Fruit fly (Drosophila melanogaster): ENCODE data around the gene ND-ACP.

The ND-ACP gene

DNA sequence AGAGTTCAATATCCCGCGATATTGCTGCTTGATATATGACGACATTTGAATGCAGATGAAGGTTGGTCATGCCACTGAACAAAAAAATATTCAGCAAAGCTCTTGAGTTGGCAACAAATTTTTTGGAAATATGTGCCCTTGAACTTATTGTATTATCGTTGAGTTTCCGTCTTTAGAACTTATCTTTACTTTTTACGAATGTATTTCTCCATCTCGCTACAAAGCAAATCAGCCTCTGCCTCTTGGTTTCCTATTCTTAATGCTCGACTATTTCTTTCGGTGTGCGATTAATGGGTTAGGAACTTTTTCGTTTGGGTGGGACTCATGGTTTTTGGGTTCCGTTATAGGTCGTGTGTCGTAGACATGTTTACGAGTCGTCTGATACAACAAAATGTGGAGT lies 6.6 kb upstream of the ND-ACP start (continued):
- no peak for TF ChIP-seq Doc3 (GFP tag; IDR thresholded peaks at IDR 0.05; ENCODE audit: partially characterized antibody)
- peak; percentile 49 for TF ChIP-seq CG8359 (GFP tag; optimal IDR thresholded peaks at IDR 0.05; ENCODE audit: borderline replicate concordance)
- peak; percentile 74 for TF ChIP-seq CG4424 (GFP tag; optimal IDR thresholded peaks at IDR 0.05)
- peak; percentile 59 for TF ChIP-seq Nf-YB (GFP tag; optimal IDR thresholded peaks at IDR 0.05)
- peak; percentile 23; the same call in 1 of the 3 replicates for TF ChIP-seq gce (GFP tag; IDR thresholded peaks at IDR 0.05)
- TF ChIP-seq Dad (GFP tag; optimal IDR thresholded peaks at IDR 0.05), result peak; percentile 41
- TF ChIP-seq CG31224 (GFP tag; IDR thresholded peaks at IDR 0.05), result no peak
- peak; percentile 9 for TF ChIP-seq Jarid2 (GFP tag; optimal IDR thresholded peaks at IDR 0.05)
- TF ChIP-seq ATbp (GFP tag; optimal IDR thresholded peaks at IDR 0.05), result peak; percentile 49
- TF ChIP-seq CG17328 (GFP tag; IDR thresholded peaks at IDR 0.05), result peak; percentile 84
- TF ChIP-seq dpn (GFP tag; optimal IDR thresholded peaks at IDR 0.05), result peak; percentile 60 to 75
- TF ChIP-seq Poxn (GFP tag; IDR thresholded peaks at IDR 0.05), result no peak
- TF ChIP-seq zen (tag; optimal IDR thresholded peaks at IDR 0.05), result peak; percentile 46
- TF ChIP-seq Tbp (GFP tag; optimal IDR thresholded peaks at IDR 0.05), result no peak
- peak; percentile 62 for TF ChIP-seq CG7786 (GFP tag; optimal IDR thresholded peaks at IDR 0.05)
- TF ChIP-seq CG9932 (GFP tag; IDR thresholded peaks at IDR 0.05), result peak; percentile 22; the same call in 1 of the 2 replicates
- TF ChIP-seq CG11093 (GFP tag; IDR thresholded peaks at IDR 0.05), result 0 out of 3 replicates have a peak, but pooled peaks have one; percentile 40
- TF ChIP-seq Hand (GFP tag; optimal IDR thresholded peaks at IDR 0.05), result peak; percentile 21
- TF ChIP-seq chinmo (GFP tag; IDR thresholded peaks at IDR 0.05; ENCODE audit: partially characterized antibody), result no peak
- no peak for TF ChIP-seq CG16813 (GFP tag; IDR thresholded peaks at IDR 0.05; ENCODE audit: partially characterized antibody)
- peak; percentile 13 for TF ChIP-seq CG4617 (GFP tag; optimal IDR thresholded peaks at IDR 0.05; ENCODE audit: borderline replicate concordance)
- TF ChIP-seq crc (GFP tag; optimal IDR thresholded peaks at IDR 0.05), result peak; percentile 38
- TF ChIP-seq Rfx (GFP tag; IDR thresholded peaks at IDR 0.05), result no peak
- peak; percentile 67 for TF ChIP-seq Chrac-16 (GFP tag; optimal IDR thresholded peaks at IDR 0.05)
- TF ChIP-seq pzg (GFP tag; optimal IDR thresholded peaks at IDR 0.05), result no peak
- TF ChIP-seq Camta (GFP tag; optimal IDR thresholded peaks at IDR 0.05), result peak; percentile 64
- TF ChIP-seq pita (GFP tag; optimal IDR thresholded peaks at IDR 0.05), result no peak
- TF ChIP-seq Mes4 (GFP tag; optimal IDR thresholded peaks at IDR 0.05), result peak; percentile 69
- TF ChIP-seq Fer2 (tag; optimal IDR thresholded peaks at IDR 0.05), result no peak
- no peak for TF ChIP-seq Ravus (GFP tag; IDR thresholded peaks at IDR 0.05)
- no peak for TF ChIP-seq CG15073 (GFP tag; optimal IDR thresholded peaks at IDR 0.05)
- peak; percentile 86 for TF ChIP-seq kni (GFP tag; optimal IDR thresholded peaks at IDR 0.05)
- TF ChIP-seq CG3995 (GFP tag; optimal IDR thresholded peaks at IDR 0.05), result no peak
- TF ChIP-seq CG12299 (tag; optimal IDR thresholded peaks at IDR 0.05), result no peak
- peak; percentile 82 for TF ChIP-seq CG17829 (tag; optimal IDR thresholded peaks at IDR 0.05)
- TF ChIP-seq Antp (GFP tag; optimal IDR thresholded peaks at IDR 0.05), result peak; percentile 81
- peak; percentile 61; the same call in 1 of the 2 replicates for TF ChIP-seq CG10366 (GFP tag; IDR thresholded peaks at IDR 0.05)
- TF ChIP-seq CG6765 (GFP tag; optimal IDR thresholded peaks at IDR 0.05), result no peak
- TF ChIP-seq bowl (GFP tag; IDR thresholded peaks at IDR 0.05), result no peak
- TF ChIP-seq CG6683 (GFP tag; optimal IDR thresholded peaks at IDR 0.05), result no peak
- peak in 1 of 3 experiments; percentile 93 for TF ChIP-seq lola (GFP tag; optimal IDR thresholded peaks at IDR 0.05)
- TF ChIP-seq CG9817 (tag; optimal IDR thresholded peaks at IDR 0.05), result peak; percentile 18
- TF ChIP-seq knrl (GFP tag; IDR thresholded peaks at IDR 0.05; ENCODE audit: partially characterized antibody), result no peak
- TF ChIP-seq CG33213 (GFP tag; optimal IDR thresholded peaks at IDR 0.05), result peak; percentile 45
- peak; percentile 6 for TF ChIP-seq CG12942 (GFP tag; optimal IDR thresholded peaks at IDR 0.05)
- no peak for TF ChIP-seq fd102C (GFP tag; optimal IDR thresholded peaks at IDR 0.05)
- peak; percentile 79 to 87 for TF ChIP-seq chif (GFP tag; optimal IDR thresholded peaks at IDR 0.05)
- peak; percentile 55 for TF ChIP-seq CG10431 (GFP tag; optimal IDR thresholded peaks at IDR 0.05)
- peak; percentile 9 for TF ChIP-seq CG12104 (GFP tag; optimal IDR thresholded peaks at IDR 0.05)
- TF ChIP-seq CG14965 (GFP tag; optimal IDR thresholded peaks at IDR 0.05; ENCODE audit: borderline replicate concordance), result no peak
